Worm (Caenorhabditis elegans): ENCODE data around the gene gpr-2.
"Not testable (repeated sequence)": the region's sequence is repeated elsewhere in the genome, so short reads cannot be mapped to it uniquely, and the experiment has no call there.

The gpr-2 gene

ce11 chrIII:9393114-9393780 is at the start of gene gpr-2, which contains the start of gene rgr-1:
TSS of gene gpr-2 (minus strand) at chrIII:9393164.
TSS of gene rgr-1 (plus strand) at chrIII:9393730.
- TF ChIP-seq unc-62 (GFP tag; optimal IDR thresholded peaks at IDR 0.05), result no peak

- no peak for TF ChIP-seq unc-62 (GFP tag; optimal IDR thresholded peaks at IDR 0.05)
Observed at ce11 chrIII:9441133-9441532, 48.2 kb upstream of the gpr-2 start, which contains the start of gene emb-30. TSS of gene emb-30 (minus strand) at chrIII:9441460.

ce11 chrIII:9439399-9439798 is 46.4 kb upstream of the gpr-2 start, which contains the start of gene F54C8.1:
TSS of gene F54C8.1 (plus strand) at chrIII:9439699.
- no peak for TF ChIP-seq unc-62 (GFP tag; optimal IDR thresholded peaks at IDR 0.05)

ce11 chrIII:9434999-9435398 is 42.0 kb upstream of the gpr-2 start:
- TF ChIP-seq unc-62 (GFP tag; optimal IDR thresholded peaks at IDR 0.05), result no peak

- no peak for TF ChIP-seq unc-62 (GFP tag; optimal IDR thresholded peaks at IDR 0.05)
Observed at ce11 chrIII:9433576-9434107, 40.7 kb upstream of the gpr-2 start, which contains the start of gene cpar-1. TSS of gene cpar-1 (plus strand) at chrIII:9434057.

- TF ChIP-seq unc-62 (GFP tag; optimal IDR thresholded peaks at IDR 0.05), result no peak
Observed at ce11 chrIII:9426301-9426700, 33.3 kb upstream of the gpr-2 start, which contains the start of gene T26G10.5. TSS of gene T26G10.5 (minus strand) at chrIII:9426401.

- not testable (repeated sequence) for TF ChIP-seq unc-62 (GFP tag; optimal IDR thresholded peaks at IDR 0.05)
Observed at ce11 chrIII:9420231-9420630, 27.3 kb upstream of the gpr-2 start, which contains the start of gene T26G10.4. TSS of gene T26G10.4 (plus strand) at chrIII:9420531.

ce11 chrIII:9413340-9413739 is 20.4 kb upstream of the gpr-2 start, which contains the start of gene T26G10.3:
TSS of gene T26G10.3 (minus strand) at chrIII:9413440.
- no peak for TF ChIP-seq unc-62 (GFP tag; optimal IDR thresholded peaks at IDR 0.05)

- TF ChIP-seq unc-62 (GFP tag; optimal IDR thresholded peaks at IDR 0.05), result no peak
Observed at ce11 chrIII:9406600-9406999, 13.6 kb upstream of the gpr-2 start, which contains the start of gene T26G10.1. TSS of gene T26G10.1 (minus strand) at chrIII:9406641.

ce11 chrIII:9401036-9401435 is 8.1 kb upstream of the gpr-2 start, which contains the start of gene nlp-48:
TSS of gene nlp-48 (minus strand) at chrIII:9401136.
- no peak for TF ChIP-seq unc-62 (GFP tag; optimal IDR thresholded peaks at IDR 0.05)

- no peak for TF ChIP-seq unc-62 (GFP tag; optimal IDR thresholded peaks at IDR 0.05)
Observed at ce11 chrIII:9390924-9391323, 2.0 kb downstream of the gpr-2 start.

- no peak for TF ChIP-seq unc-62 (GFP tag; optimal IDR thresholded peaks at IDR 0.05)
Observed at ce11 chrIII:9390007-9390406, 3.0 kb downstream of the gpr-2 start, which contains the start of gene slc-17.2. TSS of gene slc-17.2 (minus strand) at chrIII:9390107.

ce11 chrIII:9385543-9385942 is 7.4 kb downstream of the gpr-2 start, which contains the start of gene C38C10.3:
TSS of gene C38C10.3 (minus strand) at chrIII:9385643.
- TF ChIP-seq unc-62 (GFP tag; optimal IDR thresholded peaks at IDR 0.05), result no peak

ce11 chrIII:9383496-9383895 is 9.5 kb downstream of the gpr-2 start, which contains the start of gene tkr-1:
TSS of gene tkr-1 (plus strand) at chrIII:9383796.
- no peak for TF ChIP-seq unc-62 (GFP tag; optimal IDR thresholded peaks at IDR 0.05)

- no peak for TF ChIP-seq unc-62 (GFP tag; optimal IDR thresholded peaks at IDR 0.05)
Observed at ce11 chrIII:9376701-9377100, 16.3 kb downstream of the gpr-2 start.

- TF ChIP-seq unc-62 (GFP tag; optimal IDR thresholded peaks at IDR 0.05), result no peak
Observed at ce11 chrIII:9373779-9374178, 19.2 kb downstream of the gpr-2 start.

ce11 chrIII:9366971-9367370 is 26.0 kb downstream of the gpr-2 start, which contains the start of gene crn-6:
TSS of gene crn-6 (plus strand) at chrIII:9367271.
- TF ChIP-seq unc-62 (GFP tag; optimal IDR thresholded peaks at IDR 0.05), result no peak

Measured in whole organism, dauer.